Worm (Caenorhabditis elegans) whole organism, L2 larva: ENCODE results near the gene F55C12.4.

Experiments used
- R02D3.7 ChIP-seq: fragments of 150-350 bp; optimal IDR thresholded peaks from 2 replicates; lab custom pipeline; 2014; ENCODE audit warnings: missing biosample characterization, missing genetic modification characterization
- mdl-1 ChIP-seq, 2 experiments: fragments of 150-350 bp in 1 of 2; sonication (generic microtip) in 1 of 2; optimal IDR thresholded peaks; 2 replicates each; lab custom pipeline; 2017; ENCODE audit warnings: missing biosample characterization in 2 of 2, missing genetic modification characterization in 2 of 2
- zag-1 ChIP-seq: fragments of 150-350 bp; optimal IDR thresholded peaks from 2 replicates; lab custom pipeline; 2014; ENCODE audit warnings: missing biosample characterization, missing genetic modification characterization

ce11 chrII:5819655-5820054 is 38.6 kb downstream of the F55C12.4 start:
- no peak for TF ChIP-seq R02D3.7 (tag; lab: Kevin White, UChicago)
- no peak for TF ChIP-seq mdl-1 (tag; optimal IDR thresholded peaks at IDR 0.05; lab: Kevin White, UChicago)
- TF ChIP-seq zag-1 (tag; lab: Kevin White, UChicago), result no peak
